Worm (Caenorhabditis elegans) whole organism, mixed stage, embryonic: ENCODE measurements around the gene Y37E11B.2.

Experiments used
- blmp-1 ChIP-seq: fragments of 150-350 bp; optimal IDR thresholded peaks from 2 replicates; lab custom pipeline; 2014; ENCODE audit warnings: missing biosample characterization, missing genetic modification characterization
- ceh-43 ChIP-seq: fragments of 200-800 bp; sonication (Bioruptor generic); optimal IDR thresholded peaks from 2 replicates; lab custom pipeline; 2018; ENCODE audit warnings: mild to moderate bottlenecking, missing genetic modification characterization, moderate library complexity, missing compliant biosample characterization
- mep-1 ChIP-seq: fragments of 150-350 bp; optimal IDR thresholded peaks from 2 replicates; lab custom pipeline; 2017; ENCODE audit warnings: missing biosample characterization, missing genetic modification reagents, missing genetic modification characterization, inconsistent platforms
- nhr-12 ChIP-seq: fragments of 150-350 bp; optimal IDR thresholded peaks from 2 replicates; lab custom pipeline; 2014; ENCODE audit warnings: missing biosample characterization, missing genetic modification characterization
- pha-4 ChIP-seq: fragments of 150-350 bp; optimal IDR thresholded peaks from 2 replicates; lab custom pipeline; 2018; ENCODE audit warnings: missing biosample characterization, missing genetic modification reagents, missing genetic modification characterization

DNA sequence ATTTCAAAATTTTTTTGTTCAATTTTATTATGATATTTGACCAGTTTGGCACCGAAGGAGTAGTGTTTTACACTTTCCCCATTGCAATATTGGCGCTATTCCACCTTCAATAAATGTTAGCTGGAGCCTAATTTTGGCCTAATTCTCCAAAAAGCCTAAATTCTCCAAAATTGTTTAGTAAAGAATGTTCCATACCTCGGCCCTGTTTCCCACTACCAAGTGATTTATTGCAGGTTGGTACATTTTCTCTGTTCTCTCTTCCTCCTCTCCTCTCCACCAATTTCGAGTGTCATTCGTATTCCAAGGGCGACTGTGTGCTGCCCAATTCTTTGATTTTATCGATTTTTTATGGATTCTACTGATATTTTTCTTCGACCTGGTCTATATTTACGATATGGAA, at the start of gene Y37E11B.2:
- TF ChIP-seq pha-4 (no peak), blmp-1 (no peak), mep-1 (tag; lab: Kevin White, UChicago) (no peak), ceh-43 (GFP tag; lab: Kevin White, UChicago) (no peak), nhr-12 (no peak)
